Fruit fly (Drosophila melanogaster) whole organism, embryonic: Measurements from ENCODE around the gene ash1.
A peak's percentile ranks its signal among the peaks of the same experiment; 100 is the strongest.

Experiments
- Atf3 ChIP-seq: fragments of 200-800 bp; sonication (Bioruptor generic); optimal IDR thresholded peaks from 3 replicates; lab custom pipeline; 2016; ENCODE audit warnings: missing biosample characterization, missing genetic modification characterization
- B-H2 ChIP-seq: fragments of 200-800 bp; sonication (Bioruptor generic); optimal IDR thresholded peaks from 2 replicates; lab custom pipeline; 2018; ENCODE audit warnings: missing biosample characterization, mild to moderate bottlenecking, missing genetic modification characterization
- Bdp1 ChIP-seq: fragments of 200-800 bp; sonication (Bioruptor generic); optimal IDR thresholded peaks from 3 replicates; lab custom pipeline; 2016; ENCODE audit warnings: missing biosample characterization, missing genetic modification characterization
- Bgb ChIP-seq: fragments of 200-800 bp; sonication (Bioruptor generic); IDR thresholded peaks from 2 replicates; pipeline ENCODE4 v1.3.6; 2022; ENCODE audit warnings: missing biosample characterization, missing genetic modification characterization; ENCODE audit not compliant: partially characterized antibody
- Bteb2 ChIP-seq: fragments of 200-800 bp; sonication (Bioruptor generic); optimal IDR thresholded peaks from 2 replicates; lab custom pipeline; 2016; ENCODE audit warnings: missing biosample characterization, missing genetic modification characterization
- CG10147 ChIP-seq: fragments of 200-800 bp; sonication (Bioruptor generic); optimal IDR thresholded peaks from 2 replicates; lab custom pipeline; 2019; ENCODE audit warnings: missing biosample characterization, mild to moderate bottlenecking, missing genetic modification characterization, moderate library complexity
- CG10462 ChIP-seq: fragments of 200-800 bp; sonication (Bioruptor generic); optimal IDR thresholded peaks from 2 replicates; lab custom pipeline; 2016; ENCODE audit warnings: missing biosample characterization, missing genetic modification characterization
- CG10565 ChIP-seq: fragments of 200-800 bp; sonication (Bioruptor generic); optimal IDR thresholded peaks from 3 replicates; lab custom pipeline; 2016; ENCODE audit warnings: missing biosample characterization, mild to moderate bottlenecking, missing genetic modification characterization
- CG11456 ChIP-seq: fragments of 200-800 bp; sonication (Bioruptor generic); IDR thresholded peaks from 3 replicates; pipeline ENCODE4 v1.3.6; 2022; ENCODE audit warnings: missing biosample characterization, missing genetic modification characterization
- CG13123 ChIP-seq: fragments of 200-800 bp; sonication (Bioruptor generic); optimal IDR thresholded peaks from 2 replicates; lab custom pipeline; 2016; ENCODE audit warnings: missing biosample characterization, missing genetic modification characterization
- CG14710 ChIP-seq: fragments of 200-800 bp; sonication (Bioruptor generic); optimal IDR thresholded peaks from 3 replicates; lab custom pipeline; 2019; ENCODE audit warnings: missing biosample characterization, mild to moderate bottlenecking, missing genetic modification characterization, moderate library complexity
- CG14860 ChIP-seq: fragments of 200-800 bp; sonication (Bioruptor generic); IDR thresholded peaks from 3 replicates; pipeline ENCODE4 v1.3.6; 2022; ENCODE audit warnings: missing biosample characterization, missing genetic modification characterization; ENCODE audit not compliant: partially characterized antibody
- CG15601 ChIP-seq: fragments of 200-800 bp; sonication (Bioruptor generic); optimal IDR thresholded peaks from 3 replicates; lab custom pipeline; 2019; ENCODE audit warnings: missing biosample characterization, mild to moderate bottlenecking, missing genetic modification characterization, moderate library complexity
- CG17612 ChIP-seq: fragments of 200-800 bp; sonication (Bioruptor generic); IDR thresholded peaks from 2 replicates; pipeline ENCODE4 v1.3.6; 2022; ENCODE audit warnings: missing biosample characterization, missing genetic modification characterization
- CG17829 ChIP-seq: fragments of 200-800 bp; optimal IDR thresholded peaks from 2 replicates; lab custom pipeline; 2019; ENCODE audit warnings: missing biosample characterization, mild to moderate bottlenecking, missing genetic modification characterization, moderate library complexity
- CG1792 ChIP-seq: fragments of 200-800 bp; sonication (Bioruptor generic); optimal IDR thresholded peaks from 2 replicates; lab custom pipeline; 2016; ENCODE audit warnings: missing biosample characterization, missing genetic modification characterization
- CG2889 ChIP-seq: fragments of 200-800 bp; sonication (Bioruptor generic); IDR thresholded peaks from 3 replicates; pipeline ENCODE4 v1.3.6; 2022; ENCODE audit warnings: missing biosample characterization, missing genetic modification characterization
- CG30403 ChIP-seq: fragments of 200-800 bp; sonication (Bioruptor generic); optimal IDR thresholded peaks from 3 replicates; lab custom pipeline; 2016; ENCODE audit warnings: missing biosample characterization, missing genetic modification characterization
- CG3065 ChIP-seq: fragments of 200-800 bp; sonication (Bioruptor generic); optimal IDR thresholded peaks from 2 replicates; lab custom pipeline; 2016; ENCODE audit warnings: missing biosample characterization, missing genetic modification characterization
- CG4707 ChIP-seq: fragments of 200-800 bp; sonication (Bioruptor generic); optimal IDR thresholded peaks from 2 replicates; lab custom pipeline; 2018; ENCODE audit warnings: missing biosample characterization, mild to moderate bottlenecking, missing genetic modification characterization, moderate library complexity
- CG5180 ChIP-seq: fragments of 200-800 bp; sonication (Bioruptor generic); optimal IDR thresholded peaks from 3 replicates; lab custom pipeline; 2017; ENCODE audit warnings: missing biosample characterization, missing genetic modification characterization, mild to moderate bottlenecking, moderate library complexity, missing genetic modification reagents
- CG7928 ChIP-seq: fragments of 200-800 bp; sonication (Bioruptor generic); optimal IDR thresholded peaks from 2 replicates; lab custom pipeline; 2017; ENCODE audit warnings: missing biosample characterization, mild to moderate bottlenecking, missing genetic modification characterization
- CG8290 ChIP-seq, 3 experiments: fragments of 200-800 bp; sonication (Bioruptor generic); optimal IDR thresholded peaks; 2 replicates each; lab custom pipeline; 2016 to 2019; ENCODE audit warnings: missing biosample characterization in 3 of 3, missing genetic modification characterization in 3 of 3, mild to moderate bottlenecking in 2 of 3, moderate library complexity in 1 of 3
- CG8924 ChIP-seq: fragments of 200-800 bp; optimal IDR thresholded peaks from 3 replicates; lab custom pipeline; 2019; ENCODE audit warnings: missing biosample characterization, mild to moderate bottlenecking, missing genetic modification characterization, moderate library complexity
- Dek ChIP-seq: fragments of 200-800 bp; sonication (Bioruptor generic); optimal IDR thresholded peaks from 3 replicates; lab custom pipeline; 2019; ENCODE audit warnings: missing biosample characterization, mild to moderate bottlenecking, missing genetic modification characterization, moderate library complexity
- E2f1 ChIP-seq: fragments of 200-800 bp; sonication (Bioruptor generic); IDR thresholded peaks from 2 replicates; pipeline ENCODE4 v1.3.6; 2022; ENCODE audit warnings: missing biosample characterization, missing genetic modification characterization
- ERR ChIP-seq: fragments of 200-800 bp; sonication (Bioruptor generic); optimal IDR thresholded peaks from 2 replicates; lab custom pipeline; 2016; ENCODE audit warnings: missing biosample characterization, missing genetic modification characterization
- Rfx ChIP-seq: fragments of 200-800 bp; sonication (Bioruptor generic); IDR thresholded peaks from 2 replicates; pipeline ENCODE4 v1.3.6; 2022; ENCODE audit warnings: missing biosample characterization, missing genetic modification characterization
- Side ChIP-seq: fragments of 200-800 bp; sonication (Bioruptor generic); optimal IDR thresholded peaks from 2 replicates; lab custom pipeline; 2016; ENCODE audit warnings: missing biosample characterization, missing genetic modification characterization
- Sox100B ChIP-seq: fragments of 200-800 bp; sonication (Bioruptor generic); optimal IDR thresholded peaks from 3 replicates; lab custom pipeline; 2018; ENCODE audit warnings: missing biosample characterization, mild to moderate bottlenecking, missing genetic modification characterization
- Sry-β ChIP-seq: fragments of 200-800 bp; sonication (Bioruptor generic); optimal IDR thresholded peaks from 2 replicates; lab custom pipeline; 2018; ENCODE audit warnings: missing biosample characterization, mild to moderate bottlenecking, missing genetic modification characterization, moderate library complexity
- Trl ChIP-seq, 3 experiments: fragments of >200 bp in 2 of 3; fragments of 200-800 bp in 1 of 3; sonication (Bioruptor generic) in 1 of 3; optimal IDR thresholded peaks; 2 replicates in 1 of 3; 3 replicates in 2 of 3; lab custom pipeline; 2016 to 2017; ENCODE audit warnings: missing biosample characterization in 1 of 3, missing genetic modification characterization in 1 of 3
- Xrp1 ChIP-seq: fragments of 200-800 bp; sonication (Bioruptor generic); IDR thresholded peaks from 2 replicates; pipeline ENCODE4 v1.3.6; 2022; ENCODE audit warnings: missing biosample characterization, missing genetic modification characterization
- ase ChIP-seq: fragments of 200-800 bp; sonication (Bioruptor generic); IDR thresholded peaks from 3 replicates; pipeline ENCODE4 v1.3.6; 2022; ENCODE audit warnings: missing biosample characterization, missing genetic modification characterization
- bowl ChIP-seq: fragments of 200-800 bp; sonication (Bioruptor generic); IDR thresholded peaks from 2 replicates; pipeline ENCODE4 v1.3.6; 2022; ENCODE audit warnings: missing biosample characterization, missing genetic modification characterization
- cato ChIP-seq: fragments of 200-800 bp; sonication (Bioruptor generic); optimal IDR thresholded peaks from 2 replicates; lab custom pipeline; 2016; ENCODE audit warnings: missing biosample characterization, missing genetic modification characterization, borderline replicate concordance
- dati ChIP-seq: fragments of 200-800 bp; sonication (Bioruptor generic); IDR thresholded peaks from 2 replicates; pipeline ENCODE4 v1.3.6; 2022; ENCODE audit warnings: missing biosample characterization, missing genetic modification characterization
- fd3F ChIP-seq: fragments of 200-800 bp; sonication (Bioruptor generic); optimal IDR thresholded peaks from 2 replicates; lab custom pipeline; 2018; ENCODE audit warnings: missing biosample characterization, mild to moderate bottlenecking, missing genetic modification characterization, moderate library complexity
- grn ChIP-seq: fragments of 200-800 bp; sonication (Bioruptor generic); optimal IDR thresholded peaks from 3 replicates; lab custom pipeline; 2017; ENCODE audit warnings: missing biosample characterization, missing genetic modification characterization
- h ChIP-seq: fragments of >200 bp; optimal IDR thresholded peaks from 2 replicates; lab custom pipeline; 2017
- her ChIP-seq: fragments of 200-800 bp; sonication (Bioruptor generic); optimal IDR thresholded peaks from 2 replicates; lab custom pipeline; 2016; ENCODE audit warnings: missing biosample characterization, missing genetic modification characterization
- lilli ChIP-seq: fragments of 200-800 bp; sonication (Bioruptor generic); optimal IDR thresholded peaks from 3 replicates; lab custom pipeline; 2016; ENCODE audit warnings: missing biosample characterization, missing genetic modification characterization
- mam ChIP-seq: fragments of 200-800 bp; sonication (Bioruptor generic); optimal IDR thresholded peaks from 3 replicates; lab custom pipeline; 2016; ENCODE audit warnings: missing biosample characterization, missing genetic modification characterization
- nau ChIP-seq: fragments of 200-800 bp; sonication (Bioruptor generic); optimal IDR thresholded peaks from 3 replicates; lab custom pipeline; 2017; ENCODE audit warnings: missing biosample characterization, mild to moderate bottlenecking, missing genetic modification characterization, missing genetic modification reagents
- oc ChIP-seq: fragments of 200-800 bp; sonication (Bioruptor generic); optimal IDR thresholded peaks from 2 replicates; lab custom pipeline; 2018; ENCODE audit warnings: missing biosample characterization, mild to moderate bottlenecking, missing genetic modification characterization, moderate library complexity
- pho ChIP-seq: fragments of 200-800 bp; sonication (Bioruptor generic); optimal IDR thresholded peaks from 2 replicates; lab custom pipeline; 2016; ENCODE audit warnings: missing biosample characterization, missing genetic modification characterization
- pum ChIP-seq: fragments of 200-800 bp; sonication (Bioruptor generic); optimal IDR thresholded peaks from 2 replicates; lab custom pipeline; 2016; ENCODE audit warnings: missing biosample characterization, missing genetic modification characterization
- ssp ChIP-seq: fragments of 200-800 bp; sonication (Bioruptor generic); IDR thresholded peaks from 2 replicates; pipeline ENCODE4 v1.3.6; 2022; ENCODE audit warnings: missing biosample characterization, missing genetic modification characterization
- sug ChIP-seq: fragments of 200-800 bp; optimal IDR thresholded peaks from 2 replicates; lab custom pipeline; 2019; ENCODE audit warnings: missing biosample characterization, mild to moderate bottlenecking, missing genetic modification characterization, moderate library complexity
- toy ChIP-seq: fragments of 200-800 bp; sonication (Bioruptor generic); IDR thresholded peaks from 2 replicates; pipeline ENCODE4 v1.3.6; 2022; ENCODE audit warnings: missing biosample characterization, missing genetic modification characterization

ash1 gene

dm6 chr3L:19560695-19561246, 37.8 kb downstream of the ash1 start (continued):
- TF ChIP-seq ERR (GFP tag; lab: Kevin White, UChicago), result peak; percentile 67
- TF ChIP-seq dati (GFP tag; lab: Robert Waterston, UW), result peak; percentile 91
- peak; percentile 97 for TF ChIP-seq lilli (GFP tag; lab: Kevin White, UChicago)
- TF ChIP-seq CG30403 (GFP tag; lab: Kevin White, UChicago), result peak; percentile 97
- TF ChIP-seq CG8924 (tag; lab: Kevin White, UChicago), result peak; percentile 97
- TF ChIP-seq sug (tag; lab: Kevin White, UChicago), result peak; percentile 92
- peak; percentile 81 for TF ChIP-seq CG1792 (GFP tag; lab: Kevin White, UChicago)
- peak; percentile 91 for TF ChIP-seq CG13123
- peak; percentile 95 for TF ChIP-seq CG15601
- TF ChIP-seq CG10147 (GFP tag; lab: Kevin White, UChicago), result peak; percentile 94
- TF ChIP-seq cato (GFP tag; lab: Kevin White, UChicago), result peak; percentile 88
- peak; percentile 93 for TF ChIP-seq Dek (tag; lab: Kevin White, UChicago)
- peak; percentile 88 for TF ChIP-seq CG3065 (GFP tag; lab: Kevin White, UChicago)
- TF ChIP-seq CG17829 (tag; lab: Kevin White, UChicago), result peak; percentile 98
- TF ChIP-seq Bdp1, result peak; percentile 86
- TF ChIP-seq ssp (GFP tag; lab: Robert Waterston, UW), result peak; percentile 87
- peak; percentile 93 for TF ChIP-seq Bteb2 (GFP tag; lab: Kevin White, UChicago)
- peak; percentile 85 for TF ChIP-seq bowl (GFP tag; lab: Robert Waterston, UW)
- peak; percentile 90 for TF ChIP-seq mam (GFP tag; lab: Kevin White, UChicago)
- TF ChIP-seq toy (GFP tag; lab: Robert Waterston, UW), result peak; percentile 89; the same call in 1 of the 2 replicates
- no peak for TF ChIP-seq h (lab: Kevin White, UChicago)
- peak; percentile 62 for TF ChIP-seq Sry-β (GFP tag; lab: Kevin White, UChicago)
- peak; percentile 96 for TF ChIP-seq CG14710 (tag; lab: Kevin White, UChicago)
- TF ChIP-seq CG2889 (GFP tag; lab: Robert Waterston, UW), result peak; percentile 91
- peak; percentile 92 for TF ChIP-seq CG10462 (GFP tag; lab: Kevin White, UChicago)
- TF ChIP-seq CG7928 (GFP tag; lab: Kevin White, UChicago), result peak; percentile 67
- peak; percentile 95 for TF ChIP-seq CG8290 (GFP tag; optimal IDR thresholded peaks at IDR 0.05; lab: Kevin White, UChicago)
- peak; percentile 76 to 94 for TF ChIP-seq CG8290 (tag; optimal IDR thresholded peaks at IDR 0.05; lab: Kevin White, UChicago)
- TF ChIP-seq her (GFP tag; lab: Kevin White, UChicago), result peak; percentile 81
- peak; percentile 96 for TF ChIP-seq oc (tag; lab: Kevin White, UChicago)
- TF ChIP-seq B-H2 (GFP tag; lab: Kevin White, UChicago), result peak; percentile 95
- TF ChIP-seq CG4707, result peak; percentile 90
- TF ChIP-seq pum, result peak; percentile 94
- TF ChIP-seq Sox100B, result peak; percentile 92
- peak; percentile 92 for TF ChIP-seq Side
- peak; percentile 89 for TF ChIP-seq Atf3 (GFP tag; lab: Kevin White, UChicago)
- peak; percentile 88 for TF ChIP-seq ase (GFP tag; lab: Robert Waterston, UW)
- TF ChIP-seq pho (GFP tag; lab: Kevin White, UChicago), result peak; percentile 90
- TF ChIP-seq fd3F (GFP tag; lab: Kevin White, UChicago), result peak; percentile 93
- no peak for TF ChIP-seq CG14860 (GFP tag; lab: Robert Waterston, UW)
- peak; percentile 87 for TF ChIP-seq CG11456 (GFP tag; lab: Robert Waterston, UW)
- peak; percentile 95 for TF ChIP-seq Rfx
- no peak for TF ChIP-seq Trl (optimal IDR thresholded peaks at IDR 0.05; lab: Kevin White, UChicago)
- peak; percentile 94 for TF ChIP-seq Trl (GFP tag; optimal IDR thresholded peaks at IDR 0.05; lab: Kevin White, UChicago)
- peak; percentile 97 for TF ChIP-seq Xrp1
- peak; percentile 83 for TF ChIP-seq CG10565 (GFP tag; lab: Kevin White, UChicago)
- peak; percentile 68 for TF ChIP-seq grn
- no peak for TF ChIP-seq Bgb (GFP tag; lab: Robert Waterston, UW)
- peak; percentile 88 for TF ChIP-seq nau (GFP tag; lab: Kevin White, UChicago)
- peak; percentile 96 for TF ChIP-seq E2f1 (GFP tag; lab: Robert Waterston, UW)
- TF ChIP-seq CG17612, result peak; percentile 79
- TF ChIP-seq CG5180 (GFP tag; lab: Kevin White, UChicago), result peak; percentile 81
